Worm (Caenorhabditis elegans) whole organism, early embryonic: ENCODE measurements around the gene mars-1.

Experiments used
- B0310.2 ChIP-seq: sonication (generic microtip); optimal IDR thresholded peaks from 2 replicates; lab custom pipeline; 2016; ENCODE audit warnings: mild to moderate bottlenecking, missing genetic modification characterization, missing compliant biosample characterization
- aly-1 ChIP-seq: sonication (generic microtip); optimal IDR thresholded peaks from 2 replicates; lab custom pipeline; 2016; ENCODE audit warnings: missing genetic modification characterization, missing compliant biosample characterization
- ama-1 ChIP-seq: fragments of 150-350 bp; optimal IDR thresholded peaks from 2 replicates; lab custom pipeline; 2014
- ceh-13 ChIP-seq: fragments of 200-800 bp; sonication (Bioruptor generic); optimal IDR thresholded peaks from 2 replicates; lab custom pipeline; 2018; ENCODE audit warnings: mild to moderate bottlenecking, missing genetic modification characterization, missing compliant biosample characterization
- ets-7 ChIP-seq: sonication (generic microtip); optimal IDR thresholded peaks from 2 replicates; lab custom pipeline; 2016; ENCODE audit warnings: missing genotype, missing genetic modification characterization, missing compliant biosample characterization
- hmbx-1 ChIP-seq: sonication (generic microtip); optimal IDR thresholded peaks from 2 replicates; lab custom pipeline; 2016; ENCODE audit warnings: mild to moderate bottlenecking, missing genetic modification characterization, missing compliant biosample characterization
- hmg-4 ChIP-seq: fragments of 200-800 bp; sonication (Bioruptor generic); optimal IDR thresholded peaks from 2 replicates; lab custom pipeline; 2018; ENCODE audit warnings: mild to moderate bottlenecking, missing genetic modification characterization, missing compliant biosample characterization
- hnd-1 ChIP-seq: sonication (generic microtip); optimal IDR thresholded peaks from 2 replicates; lab custom pipeline; 2016; ENCODE audit warnings: missing genetic modification characterization, missing compliant biosample characterization
- tbx-37 ChIP-seq: fragments of 200-800 bp; sonication (Bioruptor generic); conservative IDR thresholded peaks from 2 replicates; pipeline ENCODE4 v1.3.6; 2022; ENCODE audit warnings: missing genetic modification reagents, missing genetic modification characterization, missing compliant biosample characterization

DNA sequence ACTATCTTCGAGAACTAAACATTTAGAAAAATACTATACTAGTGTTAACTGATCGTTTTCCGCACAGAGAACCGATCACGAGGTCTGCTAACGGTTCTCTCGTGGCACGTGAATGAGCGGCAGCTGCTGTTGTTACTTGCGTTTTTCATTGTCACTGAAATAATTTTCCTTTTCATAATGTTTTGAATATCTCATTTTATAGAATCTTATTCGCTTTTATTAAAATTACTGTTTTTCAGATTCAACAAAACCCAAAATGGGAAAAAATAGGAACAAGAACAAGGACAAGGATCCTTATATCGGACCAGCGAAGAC is 1.1 kb upstream of the mars-1 start, which contains the start of gene F58B3.6:
- TF ChIP-seq tbx-37 (GFP tag; lab: Robert Waterston, UW) (no peak), B0310.2 (no peak), hmbx-1 (no peak), aly-1 (tag; lab: Kevin White, UChicago) (no peak), hnd-1 (tag; lab: Kevin White, UChicago) (no peak), ama-1 (no peak), hmg-4 (no peak), ceh-13 (GFP tag; lab: Kevin White, UChicago) (no peak), ets-7 (tag; lab: Kevin White, UChicago) (no peak)
